Worm (Caenorhabditis elegans) whole organism, midembryonic: ENCODE data around the gene F29B9.8.

Experiments
- T22C8.4 ChIP-seq: fragments of 200-800 bp; sonication (Bioruptor generic); IDR thresholded peaks from 2 replicates; pipeline ENCODE4 v1.3.6; 2022; ENCODE audit warnings: missing genetic modification characterization, missing compliant biosample characterization
- med-1 ChIP-seq: sonication (generic microtip); optimal IDR thresholded peaks from 2 replicates; lab custom pipeline; 2017; ENCODE audit warnings: missing genetic modification characterization, mild to moderate bottlenecking, missing compliant biosample characterization, antibody characterized with exemption, missing genetic modification reagents; ENCODE audit not compliant: insufficient read depth

DNA sequence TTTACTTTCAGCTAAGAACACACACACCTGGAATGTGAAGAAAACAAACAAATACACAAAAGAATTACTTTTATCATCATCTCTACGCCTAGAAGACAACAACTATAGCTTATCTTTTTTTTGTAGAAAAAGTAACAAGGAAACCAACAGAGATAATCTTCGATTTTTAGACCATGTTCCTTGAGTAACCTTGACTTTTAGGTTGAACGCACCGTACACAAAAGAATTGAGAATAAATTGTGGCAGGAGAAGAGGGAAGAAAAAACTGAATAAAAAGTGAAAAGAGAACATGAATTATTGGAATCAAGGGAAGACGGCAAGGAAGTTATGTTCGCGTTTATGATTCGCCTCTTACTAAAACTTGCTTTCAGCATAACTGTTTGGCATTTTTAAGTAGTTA lies 6.5 kb upstream of the F29B9.8 start:
- no peak for TF ChIP-seq med-1
- TF ChIP-seq T22C8.4 (GFP tag; lab: Robert Waterston, UW) = no peak
